Worm (Caenorhabditis elegans) whole organism, L4/young adult: Measurements from ENCODE around the gene F15D4.2.

Source experiments
- W03F9.2 ChIP-seq: fragments of 150-350 bp; optimal IDR thresholded peaks from 2 replicates; lab custom pipeline; 2014; ENCODE audit warnings: missing biosample characterization, missing genetic modification characterization
- dao-5 ChIP-seq: sonication (generic microtip); optimal IDR thresholded peaks from 2 replicates; lab custom pipeline; 2016; ENCODE audit warnings: missing genotype, missing genetic modification characterization, moderate library complexity, missing compliant biosample characterization
- him-1 ChIP-seq: sonication (generic microtip); optimal IDR thresholded peaks from 2 replicates; lab custom pipeline; 2016; ENCODE audit warnings: missing genotype, missing genetic modification reagents, missing genetic modification characterization, missing compliant biosample characterization

The F15D4.2 gene

ce11 chrII:13255291-13255690, 39.4 kb downstream of the F15D4.2 start:
- TF ChIP-seq dao-5 (tag; lab: Kevin White, UChicago) (no peak), him-1 (tag; lab: Kevin White, UChicago) (no peak), W03F9.2 (tag; lab: Kevin White, UChicago) (no peak)

DNA sequence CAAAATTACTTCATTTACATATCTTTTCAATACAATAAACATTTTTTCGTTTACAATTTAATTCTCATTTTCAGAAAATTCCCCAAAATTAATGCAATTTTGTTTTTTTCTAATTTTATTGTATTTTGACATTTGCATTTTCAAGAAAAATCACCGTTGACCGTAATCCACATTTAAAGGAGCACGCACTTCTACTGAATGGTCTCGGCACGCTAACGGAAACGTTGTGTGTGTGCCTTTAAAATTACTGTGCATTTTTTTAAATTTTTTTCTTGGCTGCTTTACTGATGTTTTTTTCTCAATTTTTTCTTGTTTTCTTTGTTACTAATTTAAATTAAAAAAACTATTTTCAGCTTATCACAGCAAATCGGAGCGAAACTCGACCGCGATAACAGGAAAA, 44.6 kb downstream of the F15D4.2 start:
- TF ChIP-seq him-1 (tag; lab: Kevin White, UChicago), result no peak
- no peak for TF ChIP-seq dao-5 (tag; lab: Kevin White, UChicago)
- no peak for TF ChIP-seq W03F9.2 (tag; lab: Kevin White, UChicago)
